Worm (Caenorhabditis elegans): ENCODE results near the gene C16D2.3.

DNA sequence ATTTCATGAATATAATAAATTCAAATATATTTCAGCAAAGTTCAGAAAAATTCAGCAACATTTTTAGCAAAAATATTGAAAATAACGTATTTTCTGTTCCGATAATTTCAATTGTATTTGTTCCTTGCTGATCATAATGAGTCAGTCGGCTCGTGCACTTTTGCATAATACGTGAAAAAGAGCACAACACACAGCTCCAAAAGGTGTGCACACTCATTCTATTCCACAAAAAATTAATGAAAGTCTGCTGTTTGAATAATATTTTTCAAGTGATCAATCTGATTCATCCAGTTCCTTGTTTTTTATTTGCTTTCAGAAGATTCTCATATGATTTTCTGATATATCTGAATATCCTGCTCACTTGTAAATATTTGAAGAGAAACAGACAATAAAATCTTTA lies 16.4 kb downstream of the C16D2.3 start:
- TF ChIP-seq mdl-1 (tag; optimal IDR thresholded peaks at IDR 0.05) (no peak), nhr-77 (tag; optimal IDR thresholded peaks at IDR 0.05) (no peak), nhr-25 (tag; optimal IDR thresholded peaks at IDR 0.05) (no peak), egl-27 (tag; optimal IDR thresholded peaks at IDR 0.05) (no peak)
